Worm (Caenorhabditis elegans): ENCODE measurements around the gene ZK682.7.

ce11 chrV:9260411-9260810, 31.6 kb downstream of the ZK682.7 start:
- no peak for TF ChIP-seq him-1 (tag; optimal IDR thresholded peaks at IDR 0.05)
- no peak for TF ChIP-seq W03F9.2 (tag; optimal IDR thresholded peaks at IDR 0.05)
